Fruit fly (Drosophila melanogaster) whole organism, pupa: Measurements from ENCODE around the gene ari-1.

Experiments
- CG10348 ChIP-seq: fragments of 200-800 bp; sonication (Bioruptor generic); IDR thresholded peaks from 2 replicates; pipeline ENCODE4 v1.3.6; 2022; ENCODE audit warnings: missing biosample characterization, missing genetic modification characterization
- CG12605 ChIP-seq: fragments of 200-800 bp; sonication (Bioruptor generic); IDR thresholded peaks from 2 replicates; pipeline ENCODE4 v1.3.6; 2022; ENCODE audit warnings: missing biosample characterization, missing genetic modification characterization
- CG14655 ChIP-seq: fragments of 200-800 bp; sonication (Bioruptor generic); optimal IDR thresholded peaks from 3 replicates; lab custom pipeline; 2017; ENCODE audit warnings: mild to moderate bottlenecking, missing biosample characterization, missing genetic modification reagents, missing genetic modification characterization
- CG15710 ChIP-seq: fragments of 200-800 bp; sonication (Bioruptor generic); optimal IDR thresholded peaks from 2 replicates; lab custom pipeline; 2018; ENCODE audit warnings: missing biosample characterization, mild to moderate bottlenecking, missing genetic modification characterization, moderate library complexity
- CG32121 ChIP-seq: fragments of 200-800 bp; sonication (Bioruptor generic); IDR thresholded peaks from 2 replicates; pipeline ENCODE4 v1.3.6; 2022; ENCODE audit warnings: missing biosample characterization, missing genetic modification characterization
- CG4496 ChIP-seq: fragments of 200-800 bp; sonication (Bioruptor generic); IDR thresholded peaks from 3 replicates; pipeline ENCODE4 v1.3.6; 2022; ENCODE audit warnings: missing biosample characterization, missing genetic modification characterization
- CG9948 ChIP-seq: fragments of 200-800 bp; sonication (Bioruptor generic); optimal IDR thresholded peaks from 2 replicates; lab custom pipeline; 2018; ENCODE audit warnings: missing biosample characterization, mild to moderate bottlenecking, missing genetic modification characterization, moderate library complexity
- D1 ChIP-seq: fragments of 200-800 bp; sonication (Bioruptor generic); optimal IDR thresholded peaks from 2 replicates; lab custom pipeline; 2018; ENCODE audit warnings: missing biosample characterization, mild to moderate bottlenecking, missing genetic modification characterization, moderate library complexity
- Pif1B ChIP-seq: fragments of 200-800 bp; sonication (Bioruptor generic); optimal IDR thresholded peaks from 3 replicates; lab custom pipeline; 2016; ENCODE audit warnings: missing biosample characterization, missing genetic modification characterization
- fd96Ca ChIP-seq: fragments of 200-800 bp; sonication (Bioruptor generic); IDR thresholded peaks from 3 replicates; pipeline ENCODE4 v1.3.6; 2022; ENCODE audit warnings: missing biosample characterization, missing genetic modification characterization
- gl ChIP-seq: fragments of 200-800 bp; sonication (Bioruptor generic); optimal IDR thresholded peaks from 2 replicates; lab custom pipeline; 2018; ENCODE audit warnings: missing biosample characterization, mild to moderate bottlenecking, missing genetic modification characterization
- rn ChIP-seq: fragments of 200-800 bp; sonication (Bioruptor generic); IDR thresholded peaks from 2 replicates; pipeline ENCODE4 v1.3.6; 2022; ENCODE audit warnings: missing biosample characterization, missing genetic modification characterization

ari-1 gene

DNA sequence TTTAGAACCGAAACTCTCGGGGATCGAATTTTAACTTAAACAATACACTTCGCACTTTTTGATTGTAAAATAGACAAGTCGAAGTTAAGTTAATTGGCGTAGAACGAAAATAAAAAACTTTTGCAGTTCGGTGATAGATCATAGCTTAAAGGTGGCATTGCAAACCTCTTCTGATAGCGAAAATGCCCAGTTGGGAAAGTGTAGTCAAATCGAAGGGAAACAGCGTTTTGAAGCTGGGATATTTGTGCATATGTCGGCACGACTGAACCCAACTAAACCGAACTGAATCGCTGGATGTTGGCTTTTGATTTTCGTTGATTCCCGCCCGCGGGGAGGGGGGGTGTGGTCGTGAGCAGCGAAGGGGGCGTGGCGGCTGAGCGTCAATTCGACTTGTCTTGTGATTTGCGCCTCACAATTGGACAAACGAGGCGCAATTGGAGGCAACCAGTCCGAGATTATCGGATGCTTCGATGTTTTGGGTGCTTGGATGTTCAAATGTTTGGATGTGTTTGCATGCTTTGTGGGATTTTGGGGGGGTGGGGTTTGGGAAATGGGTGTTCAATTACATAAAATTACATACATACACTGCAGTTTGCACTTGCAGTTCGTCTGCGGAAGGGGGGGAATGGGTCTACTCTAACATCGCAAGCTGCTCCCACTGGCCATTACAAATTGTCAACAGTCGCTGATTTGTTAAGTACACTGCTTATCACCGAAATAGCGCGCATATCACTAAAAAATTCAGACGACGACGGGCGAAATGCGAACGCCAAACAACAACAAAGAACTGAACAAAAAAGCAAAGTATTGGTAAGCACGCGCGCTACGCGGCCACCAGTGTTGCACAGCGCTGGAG is 52.7 kb downstream of the ari-1 start:
- TF ChIP-seq fd96Ca (GFP tag; lab: Robert Waterston, UW) (no peak), CG15710 (tag; lab: Kevin White, UChicago) (no peak), CG32121 (0 out of 2 replicates have a peak, but pooled peaks have one; percentile 24)

DNA sequence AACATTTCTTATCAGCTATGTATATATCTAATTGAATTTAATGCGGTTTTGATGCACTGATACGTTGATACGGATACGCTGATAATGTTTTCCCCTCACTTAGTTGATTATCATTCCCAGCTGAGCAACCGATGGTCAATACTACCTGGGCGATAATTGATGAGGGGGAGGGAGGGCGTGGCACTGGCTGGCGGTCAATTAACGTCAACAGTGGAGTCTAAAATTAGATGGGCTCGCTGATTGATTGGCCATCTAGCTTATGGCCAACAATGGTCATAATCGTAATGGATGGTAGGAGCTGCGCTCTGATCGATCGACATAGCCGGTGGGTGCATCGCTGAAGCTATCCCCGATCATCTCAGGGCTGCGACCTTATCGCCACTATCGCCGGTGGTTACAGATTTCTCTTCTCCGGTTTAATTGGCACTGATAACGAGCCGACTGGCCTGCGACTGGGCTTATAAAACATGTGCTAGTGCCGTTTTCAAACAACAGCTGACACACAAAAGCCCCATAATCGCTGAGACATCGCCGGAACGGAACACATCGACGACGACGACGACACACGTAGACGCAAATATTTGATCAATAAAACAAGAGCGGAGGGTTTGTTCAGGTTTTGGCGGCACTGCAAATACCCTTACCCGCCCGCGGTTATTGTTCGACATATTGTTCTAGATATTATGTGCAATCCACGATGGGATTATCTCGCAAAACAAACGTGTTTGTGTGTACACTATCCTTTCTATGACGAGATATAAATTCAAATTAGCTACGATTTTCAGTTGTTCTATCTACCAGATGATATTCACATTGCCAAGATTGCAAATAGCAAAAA is 53.8 kb downstream of the ari-1 start:
- TF ChIP-seq CG4496 (no peak), CG15710 (tag; lab: Kevin White, UChicago) (no peak), CG14655 (GFP tag; lab: Kevin White, UChicago) (no peak), rn (GFP tag; lab: Robert Waterston, UW) (no peak), CG32121 (peak; percentile 35; the same call in 1 of the 2 replicates), Pif1B (GFP tag; lab: Kevin White, UChicago) (no peak), D1 (tag; lab: Kevin White, UChicago) (no peak)

DNA sequence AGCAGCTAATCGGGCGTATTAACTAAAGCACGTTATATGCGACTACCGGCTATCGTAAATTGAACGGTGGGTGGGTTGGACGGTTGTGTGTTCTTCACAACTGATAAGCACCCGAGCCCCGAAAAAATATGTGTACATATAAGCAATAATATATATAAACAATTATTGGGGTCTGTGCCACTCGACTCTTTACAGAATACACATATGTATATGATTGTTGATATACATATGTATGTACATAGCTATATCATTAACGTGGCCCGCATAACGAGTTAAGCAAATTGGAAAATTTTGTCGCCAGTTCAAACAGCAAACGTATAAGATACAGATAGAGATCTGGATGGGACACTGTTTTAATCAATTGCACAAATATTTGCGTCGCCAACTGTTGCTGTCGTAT is 54.9 kb downstream of the ari-1 start:
- TF ChIP-seq gl: no peak
- TF ChIP-seq CG9948 (tag; lab: Kevin White, UChicago): no peak
- no peak for TF ChIP-seq CG12605 (GFP tag; lab: Robert Waterston, UW)
- no peak for TF ChIP-seq CG10348 (GFP tag; lab: Robert Waterston, UW)
